Fruit fly (Drosophila melanogaster): ENCODE results near the gene COX5A.
A peak's percentile ranks its signal among the peaks of the same experiment; 100 is the strongest.

The COX5A gene

DNA sequence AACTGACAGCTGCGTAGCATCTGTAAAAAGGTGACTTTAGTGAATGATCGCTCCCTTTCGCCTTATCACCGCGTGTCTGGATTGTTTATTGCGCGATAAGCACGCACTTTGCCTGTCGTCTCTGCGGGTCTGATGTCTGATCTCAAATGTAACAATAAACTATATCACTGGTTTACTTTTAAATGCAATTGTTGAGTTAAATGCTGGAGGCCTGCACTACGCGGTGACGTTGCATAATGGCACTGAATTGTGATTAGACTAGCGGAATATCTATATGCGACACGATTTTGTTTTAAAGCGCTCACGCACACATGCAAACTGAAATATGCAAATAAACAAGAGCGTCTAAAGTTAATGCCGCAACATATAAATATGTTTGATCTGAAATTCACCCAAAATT lies 2.6 kb downstream of the COX5A start:
- TF ChIP-seq cic (GFP tag; optimal IDR thresholded peaks at IDR 0.05) (peak; percentile 27), CG5204 (GFP tag; optimal IDR thresholded peaks at IDR 0.05) (no peak), tj (GFP tag; optimal IDR thresholded peaks at IDR 0.05) (peak; percentile 85), ovo (GFP tag; optimal IDR thresholded peaks at IDR 0.05) (no peak), Hr96 (GFP tag; optimal IDR thresholded peaks at IDR 0.05) (no peak), cnc (optimal IDR thresholded peaks at IDR 0.05) (peak; percentile 45 to 53), CG14711 (tag; optimal IDR thresholded peaks at IDR 0.05) (no peak), CG33017 (tag; optimal IDR thresholded peaks at IDR 0.05) (no peak), pad (GFP tag; optimal IDR thresholded peaks at IDR 0.05) (no peak), kay (GFP tag; ENCODE audit: borderline replicate concordance) (no peak)

DNA sequence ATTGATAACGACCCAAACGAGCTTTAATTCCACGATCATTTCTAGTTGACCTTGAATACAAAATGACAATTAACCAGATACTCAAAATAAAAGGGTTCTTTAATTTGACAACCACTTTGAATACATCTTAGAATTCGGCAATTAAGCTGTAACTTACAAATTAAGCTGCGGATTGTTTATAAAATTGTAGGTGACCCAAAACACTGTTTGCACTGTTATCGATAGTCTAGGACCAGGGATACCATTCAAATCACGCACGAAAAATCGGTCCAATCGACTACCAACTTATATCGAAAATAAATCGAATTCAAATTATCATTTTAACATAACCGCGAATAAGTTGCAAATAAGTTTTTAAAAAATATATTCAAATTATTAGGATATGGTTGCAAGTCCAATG lies 3.1 kb downstream of the COX5A start, which contains the start of gene Kyat:
Gene Kyat, minus strand, starts transcription at position 228 of the 400 bp plus-strand sequence.
- TF ChIP-seq bab1 (GFP tag; optimal IDR thresholded peaks at IDR 0.05) = peak; percentile 1
- TF ChIP-seq CG33017 (tag; optimal IDR thresholded peaks at IDR 0.05) = no peak

DNA sequence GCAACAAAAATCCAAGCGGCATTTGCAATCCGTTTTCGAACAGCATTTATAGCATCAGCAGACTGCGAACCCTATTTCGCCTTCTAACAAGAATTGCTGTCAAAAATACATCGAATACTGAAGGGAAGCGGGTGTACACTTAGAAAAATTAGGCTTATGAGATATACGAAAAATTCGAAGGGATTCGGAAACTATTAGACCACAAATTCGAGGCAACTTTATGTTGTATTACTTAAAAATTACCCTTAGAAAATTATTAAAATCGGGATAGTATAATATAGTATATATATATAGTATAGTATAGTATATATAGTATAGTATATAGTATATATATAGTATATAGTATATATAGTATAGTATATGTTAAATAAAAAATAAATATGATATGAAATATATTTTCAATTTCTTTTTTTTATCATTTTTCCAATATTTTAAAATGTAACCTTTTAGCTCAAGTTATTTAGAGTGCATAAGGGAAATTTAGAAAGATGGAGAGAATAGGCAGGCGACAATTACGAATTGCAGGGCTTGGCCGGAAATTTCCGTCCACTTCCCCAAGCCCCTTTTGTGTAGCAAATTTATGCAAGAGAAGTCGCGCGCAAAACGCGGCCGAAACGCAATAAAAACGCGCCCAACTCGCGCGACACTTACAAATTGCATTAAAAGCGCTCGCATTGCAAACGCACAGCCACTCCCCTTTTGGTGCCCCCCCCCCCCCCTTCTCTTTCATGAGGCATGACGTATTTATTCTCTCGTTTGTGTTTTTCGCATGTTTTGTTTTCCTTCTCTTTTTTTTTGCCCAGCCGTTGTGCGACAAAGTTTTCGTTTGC lies 11.8 kb downstream of the COX5A start:
- TF ChIP-seq CG5204 (GFP tag; optimal IDR thresholded peaks at IDR 0.05) (no peak), Mnt (GFP tag; optimal IDR thresholded peaks at IDR 0.05) (no peak), kay (GFP tag; ENCODE audit: borderline replicate concordance) (no peak), Clk (GFP tag; optimal IDR thresholded peaks at IDR 0.05) (no peak), CG1620 (GFP tag; optimal IDR thresholded peaks at IDR 0.05) (no peak), Crg-1 (GFP tag; optimal IDR thresholded peaks at IDR 0.05) (no peak), CG11617 (GFP tag; optimal IDR thresholded peaks at IDR 0.05) (no peak), toe (GFP tag; optimal IDR thresholded peaks at IDR 0.05) (no peak), ovo (GFP tag; optimal IDR thresholded peaks at IDR 0.05) (no peak), CG7045 (GFP tag; optimal IDR thresholded peaks at IDR 0.05) (no peak), pad (GFP tag; optimal IDR thresholded peaks at IDR 0.05) (no peak), Hr96 (GFP tag; optimal IDR thresholded peaks at IDR 0.05) (no peak), bab1 (GFP tag; optimal IDR thresholded peaks at IDR 0.05) (no peak), cic (GFP tag; optimal IDR thresholded peaks at IDR 0.05) (no peak), CG12768 (GFP tag; optimal IDR thresholded peaks at IDR 0.05) (no peak), CG7101 (tag; optimal IDR thresholded peaks at IDR 0.05) (no peak), CG33017 (tag; optimal IDR thresholded peaks at IDR 0.05) (no peak), CG14711 (tag; optimal IDR thresholded peaks at IDR 0.05) (no peak), cnc (optimal IDR thresholded peaks at IDR 0.05) (no peak), tj (GFP tag; optimal IDR thresholded peaks at IDR 0.05) (no peak)

DNA sequence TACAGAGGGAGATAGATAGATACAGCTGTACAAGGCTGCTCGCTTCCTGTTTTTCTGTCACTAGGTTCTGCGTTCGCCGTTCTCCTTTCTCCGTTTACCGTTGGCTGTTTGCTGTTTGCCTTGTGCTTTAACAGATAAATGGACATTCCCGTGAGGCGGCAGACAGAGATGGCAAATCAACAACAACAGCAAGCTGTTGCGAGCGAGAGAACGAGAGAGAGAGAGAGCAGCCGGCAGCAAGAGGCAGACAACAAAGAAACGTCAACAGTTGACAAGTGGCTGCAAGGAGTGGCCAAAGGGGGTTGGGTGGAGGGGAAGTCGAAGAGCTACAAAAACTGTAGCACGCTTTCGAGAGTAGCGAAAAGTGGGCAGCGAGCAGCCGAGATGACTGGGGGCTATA lies 14.2 kb downstream of the COX5A start:
- TF ChIP-seq CG7101 (tag; optimal IDR thresholded peaks at IDR 0.05) (no peak), toe (GFP tag; optimal IDR thresholded peaks at IDR 0.05) (no peak), kay (GFP tag; ENCODE audit: borderline replicate concordance) (no peak), CG33017 (tag; optimal IDR thresholded peaks at IDR 0.05) (no peak), Hr96 (GFP tag; optimal IDR thresholded peaks at IDR 0.05) (no peak), cnc (optimal IDR thresholded peaks at IDR 0.05) (no peak), ovo (GFP tag; optimal IDR thresholded peaks at IDR 0.05) (no peak), CG7045 (GFP tag; optimal IDR thresholded peaks at IDR 0.05) (no peak), tj (GFP tag; optimal IDR thresholded peaks at IDR 0.05) (no peak), bab1 (GFP tag; optimal IDR thresholded peaks at IDR 0.05) (no peak), Crg-1 (GFP tag; optimal IDR thresholded peaks at IDR 0.05) (no peak), CG5204 (GFP tag; optimal IDR thresholded peaks at IDR 0.05) (no peak), CG14711 (tag; optimal IDR thresholded peaks at IDR 0.05) (no peak), CG11617 (GFP tag; optimal IDR thresholded peaks at IDR 0.05) (no peak), CG1620 (GFP tag; optimal IDR thresholded peaks at IDR 0.05) (no peak), pad (GFP tag; optimal IDR thresholded peaks at IDR 0.05) (no peak), cic (GFP tag; optimal IDR thresholded peaks at IDR 0.05) (no peak), Clk (GFP tag; optimal IDR thresholded peaks at IDR 0.05) (no peak), CG12768 (GFP tag; optimal IDR thresholded peaks at IDR 0.05) (no peak)

DNA sequence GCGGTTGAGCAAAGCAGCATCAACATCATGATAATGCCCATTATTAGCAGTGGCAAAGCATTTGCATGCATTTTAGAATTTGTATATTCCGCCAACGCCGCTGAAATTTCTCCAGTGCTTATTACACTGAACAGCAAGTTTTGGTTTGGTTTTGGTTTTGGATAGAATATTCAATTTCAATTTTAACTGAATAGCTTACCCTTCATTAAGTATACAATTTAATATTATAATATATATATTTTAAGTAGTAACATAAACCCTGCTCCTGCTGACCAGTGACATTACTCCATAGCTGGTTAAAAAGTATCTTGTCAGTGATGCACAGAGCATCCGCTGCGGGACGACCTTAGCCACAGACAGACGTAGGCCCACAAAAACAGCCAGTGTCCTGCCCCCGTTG lies 28.2 kb downstream of the COX5A start:
- TF ChIP-seq Mnt (GFP tag; optimal IDR thresholded peaks at IDR 0.05) (no peak), Clk (GFP tag; optimal IDR thresholded peaks at IDR 0.05) (no peak), CG14711 (tag; optimal IDR thresholded peaks at IDR 0.05) (no peak), CG11617 (GFP tag; optimal IDR thresholded peaks at IDR 0.05) (no peak), bab1 (GFP tag; optimal IDR thresholded peaks at IDR 0.05) (no peak), kay (GFP tag; ENCODE audit: borderline replicate concordance) (no peak), CG12768 (GFP tag; optimal IDR thresholded peaks at IDR 0.05) (no peak), Hr96 (GFP tag; optimal IDR thresholded peaks at IDR 0.05) (no peak), toe (GFP tag; optimal IDR thresholded peaks at IDR 0.05) (no peak), pad (GFP tag; optimal IDR thresholded peaks at IDR 0.05) (no peak), CG1620 (GFP tag; optimal IDR thresholded peaks at IDR 0.05) (no peak), Crg-1 (GFP tag; optimal IDR thresholded peaks at IDR 0.05) (no peak), ovo (GFP tag; optimal IDR thresholded peaks at IDR 0.05) (no peak), cnc (optimal IDR thresholded peaks at IDR 0.05) (no peak), CG5204 (GFP tag; optimal IDR thresholded peaks at IDR 0.05) (no peak), CG7045 (GFP tag; optimal IDR thresholded peaks at IDR 0.05) (no peak), cic (GFP tag; optimal IDR thresholded peaks at IDR 0.05) (no peak)

All from whole organism, adult.